Worm (Caenorhabditis elegans) whole organism, L3 larva: ENCODE data around the gene Y42H9AR.5.

Experiments
- ZK546.5 ChIP-seq: sonication (generic microtip); optimal IDR thresholded peaks from 2 replicates; lab custom pipeline; 2017; ENCODE audit warnings: missing biosample characterization, missing genetic modification characterization
- ceh-16 ChIP-seq: sonication (generic microtip); optimal IDR thresholded peaks from 2 replicates; lab custom pipeline; 2017; ENCODE audit warnings: missing biosample characterization, missing genetic modification characterization
- ceh-28 ChIP-seq: fragments of 150-350 bp; optimal IDR thresholded peaks from 2 replicates; lab custom pipeline; 2014; ENCODE audit warnings: missing biosample characterization, missing genetic modification reagents, missing genetic modification characterization
- ceh-9 ChIP-seq: sonication (generic microtip); optimal IDR thresholded peaks from 2 replicates; lab custom pipeline; 2018; ENCODE audit warnings: missing biosample characterization, missing genetic modification characterization
- fkh-10 ChIP-seq: sonication (generic microtip); optimal IDR thresholded peaks from 2 replicates; lab custom pipeline; 2017; ENCODE audit warnings: missing biosample characterization, missing genetic modification reagents, missing genetic modification characterization
- nhr-11 ChIP-seq: fragments of 150-350 bp; optimal IDR thresholded peaks from 2 replicates; lab custom pipeline; 2014; ENCODE audit warnings: missing biosample characterization, missing genetic modification characterization
- nhr-237 ChIP-seq: fragments of 150-350 bp; optimal IDR thresholded peaks from 2 replicates; lab custom pipeline; 2014; ENCODE audit warnings: missing biosample characterization, missing genetic modification characterization
- nhr-25 ChIP-seq: sonication (generic microtip); optimal IDR thresholded peaks from 2 replicates; lab custom pipeline; 2017; ENCODE audit warnings: missing biosample characterization, missing genetic modification characterization
- nhr-77 ChIP-seq: fragments of 150-350 bp; optimal IDR thresholded peaks from 2 replicates; lab custom pipeline; 2014; ENCODE audit warnings: missing biosample characterization, missing genetic modification characterization
- skn-1 ChIP-seq: fragments of 150-350 bp; optimal IDR thresholded peaks from 2 replicates; lab custom pipeline; 2014; ENCODE audit warnings: missing biosample characterization, missing genetic modification characterization
- unc-62 ChIP-seq: fragments of 150-350 bp; sonication (generic microtip); optimal IDR thresholded peaks from 4 replicates; lab custom pipeline; 2014; ENCODE audit warnings: missing biosample characterization, missing genetic modification reagents, missing genetic modification characterization
- ztf-11 ChIP-seq: fragments of 150-350 bp; optimal IDR thresholded peaks from 2 replicates; lab custom pipeline; 2014; ENCODE audit warnings: missing biosample characterization, missing genetic modification characterization

DNA sequence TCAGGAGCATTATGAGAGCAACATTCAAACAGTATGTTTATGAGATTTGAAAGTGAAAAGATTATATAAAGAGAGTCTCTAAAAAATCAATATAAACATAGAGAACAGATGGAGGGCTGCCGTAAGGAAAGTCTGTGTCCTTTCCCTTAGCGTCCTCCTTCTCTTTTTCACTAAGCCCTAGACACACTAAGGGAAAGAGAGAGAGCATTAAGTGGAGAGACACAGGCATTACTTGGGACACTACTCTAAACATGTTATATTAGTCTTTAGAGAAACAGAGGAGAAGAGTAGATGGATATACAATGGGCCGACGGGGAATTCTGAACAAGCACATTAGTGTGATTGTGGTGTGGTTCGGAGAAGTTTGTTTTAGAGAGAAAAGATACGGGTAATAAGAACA, 6.0 kb upstream of the Y42H9AR.5 start:
- TF ChIP-seq ZK546.5 (tag; lab: Kevin White, UChicago) = no peak
- TF ChIP-seq unc-62 (GFP tag; lab: Kevin White, UChicago) = no peak
- no peak for TF ChIP-seq ceh-16 (tag; lab: Kevin White, UChicago)
- TF ChIP-seq fkh-10 (GFP tag; lab: Kevin White, UChicago) = no peak
- TF ChIP-seq skn-1 = no peak
- no peak for TF ChIP-seq nhr-77 (tag; lab: Kevin White, UChicago)
- TF ChIP-seq nhr-237 (tag; lab: Kevin White, UChicago) = no peak
- no peak for TF ChIP-seq ceh-9 (tag; lab: Kevin White, UChicago)
- no peak for TF ChIP-seq ztf-11 (tag; lab: Kevin White, UChicago)
- TF ChIP-seq ceh-28 (tag; lab: Kevin White, UChicago) = no peak
- no peak for TF ChIP-seq nhr-11 (tag; lab: Kevin White, UChicago)
- no peak for TF ChIP-seq nhr-25 (tag; lab: Kevin White, UChicago)
